Fruit fly (Drosophila melanogaster) whole organism: ENCODE results near the gene CG10654.

Experiments
- CG8478 ChIP-seq: fragments of >200 bp; optimal IDR thresholded peaks from 2 replicates; lab custom pipeline; 2018; ENCODE audit warnings: inconsistent platforms
- Dll ChIP-seq: fragments of >200 bp; optimal IDR thresholded peaks from 2 replicates; lab custom pipeline; 2017
- EcR ChIP-seq, 2 experiments: fragments of >200 bp; optimal IDR thresholded peaks; 2 replicates each; lab custom pipeline; 2017; ENCODE audit warnings: missing biosample characterization in 2 of 2, missing genetic modification characterization in 2 of 2, missing genetic modification reagents in 2 of 2
- pan ChIP-seq: fragments of >200 bp; optimal IDR thresholded peaks from 2 replicates; lab custom pipeline; 2017
- psq ChIP-seq: fragments of >200 bp; optimal IDR thresholded peaks from 2 replicates; lab custom pipeline; 2017
- usp ChIP-seq: fragments of >200 bp; optimal IDR thresholded peaks from 2 replicates; lab custom pipeline; 2017; ENCODE audit warnings: missing biosample characterization, missing genetic modification characterization, mixed read lengths

Gene CG10654

dm6 chr3L:12507571-12507970 is at the start of gene CG10654:
Gene CG10654, minus strand, starts transcription at chr3L:12507840.
- TF ChIP-seq CG8478: no peak
- no peak for TF ChIP-seq Dll (lab: Kevin White, UChicago)
- TF ChIP-seq EcR (GFP tag; optimal IDR thresholded peaks at IDR 0.05; lab: Kevin White, UChicago): no peak
- no peak for TF ChIP-seq psq
- no peak for TF ChIP-seq usp (GFP tag; lab: Kevin White, UChicago)
- TF ChIP-seq pan (lab: Kevin White, UChicago): no peak

dm6 chr3L:12551671-12552070 is 44.0 kb upstream of the CG10654 start:
- no peak for TF ChIP-seq pan (lab: Kevin White, UChicago)

DNA sequence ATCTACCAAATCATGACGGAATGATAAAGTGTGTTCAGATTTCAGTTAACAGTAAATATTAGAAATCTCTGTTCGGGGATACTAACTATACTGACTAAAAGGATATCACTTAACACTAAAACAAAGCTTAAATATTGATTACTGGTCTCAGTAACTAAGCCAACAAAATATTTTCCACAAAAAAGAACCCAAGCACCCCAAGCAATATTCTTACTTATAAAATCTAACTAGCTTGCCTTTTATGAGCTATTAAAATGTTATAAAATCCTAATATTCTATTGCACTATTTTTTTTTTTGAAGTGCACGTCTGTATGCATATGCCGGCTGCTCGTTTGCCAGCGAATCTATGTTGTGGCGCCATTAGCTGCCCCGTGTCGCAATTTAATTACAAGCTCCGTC is 41.8 kb upstream of the CG10654 start:
- TF ChIP-seq EcR (GFP tag; optimal IDR thresholded peaks at IDR 0.05; lab: Kevin White, UChicago) (no peak), psq (no peak), pan (lab: Kevin White, UChicago) (no peak)

DNA sequence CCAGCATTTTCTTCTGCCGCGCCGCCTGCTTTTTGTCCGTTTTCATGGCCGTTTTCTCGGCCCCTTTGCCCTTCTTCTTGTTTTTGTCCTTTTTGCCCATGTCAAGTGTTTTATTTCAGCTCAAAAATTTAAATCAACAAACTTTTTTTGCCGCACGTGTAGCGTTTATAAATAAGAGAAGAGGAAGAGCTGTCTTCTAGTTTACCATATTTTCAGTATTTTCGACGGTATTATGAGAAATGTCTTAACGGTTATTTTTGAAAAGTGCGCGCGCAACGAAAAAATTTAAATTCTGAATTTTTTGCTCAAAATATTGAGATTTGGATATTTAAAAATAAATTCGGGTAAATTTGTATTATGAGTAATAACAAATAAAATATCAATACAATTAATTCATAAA is 29.5 kb upstream of the CG10654 start, which contains the start of gene CG4069:
Gene CG4069 (minus strand): TSS at position 193 of the 400 bp plus-strand sequence.
- no peak for TF ChIP-seq CG8478
- TF ChIP-seq pan (lab: Kevin White, UChicago): no peak
- no peak for TF ChIP-seq psq
- TF ChIP-seq EcR (GFP tag; optimal IDR thresholded peaks at IDR 0.05; lab: Kevin White, UChicago): no peak
- no peak for TF ChIP-seq usp (GFP tag; lab: Kevin White, UChicago)
- TF ChIP-seq Dll (lab: Kevin White, UChicago): no peak

dm6 chr3L:12534318-12534717 is 26.7 kb upstream of the CG10654 start, which contains the start of gene Pmm2:
Gene Pmm2, plus strand, starts transcription at chr3L:12534590.
- no peak for TF ChIP-seq psq
- no peak for TF ChIP-seq CG8478
- TF ChIP-seq Dll (lab: Kevin White, UChicago): no peak
- no peak for TF ChIP-seq pan (lab: Kevin White, UChicago)
- TF ChIP-seq usp (GFP tag; lab: Kevin White, UChicago): no peak
- no peak for TF ChIP-seq EcR (GFP tag; optimal IDR thresholded peaks at IDR 0.05; lab: Kevin White, UChicago)

dm6 chr3L:12533392-12534070 is 25.9 kb upstream of the CG10654 start, which contains the start of the genes Tsf2 and CG34242:
Gene Tsf2, minus strand, starts transcription at chr3L:12533724.
Gene CG34242, plus strand, starts transcription at chr3L:12533996.
- TF ChIP-seq pan (lab: Kevin White, UChicago): no peak
- no peak for TF ChIP-seq Dll (lab: Kevin White, UChicago)
- TF ChIP-seq usp (GFP tag; lab: Kevin White, UChicago): no peak
- no peak for TF ChIP-seq CG8478
- no peak for TF ChIP-seq psq
- TF ChIP-seq EcR (GFP tag; optimal IDR thresholded peaks at IDR 0.05; lab: Kevin White, UChicago): no peak

- TF ChIP-seq usp (GFP tag; lab: Kevin White, UChicago) (no peak), CG8478 (no peak), psq (no peak)
Measured at dm6 chr3L:12532220-12532619, 24.6 kb upstream of the CG10654 start.

DNA sequence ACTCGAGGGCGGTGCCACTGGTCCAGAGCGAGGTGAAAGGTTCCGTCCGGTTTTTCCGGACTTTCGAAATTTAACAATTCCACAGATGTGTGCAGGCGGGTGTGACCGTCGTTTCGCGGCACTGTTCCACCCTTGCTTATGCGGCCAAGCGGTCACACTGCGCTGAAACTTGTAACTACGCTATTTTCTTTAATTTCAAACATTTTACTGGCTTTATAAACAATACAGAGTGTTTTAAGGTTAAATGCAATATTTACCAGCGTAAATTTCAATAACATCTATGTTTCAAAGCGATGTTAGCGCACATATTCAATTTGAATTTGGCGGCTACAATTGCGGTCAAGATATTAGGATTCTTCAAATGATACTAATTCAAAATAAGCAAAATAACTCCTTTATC is 22.4 kb upstream of the CG10654 start, which contains the start of gene nst:
Gene nst (minus strand): TSS at position 128 of the 400 bp plus-strand sequence.
- TF ChIP-seq EcR (GFP tag; optimal IDR thresholded peaks at IDR 0.05; lab: Kevin White, UChicago) (no peak), psq (no peak), usp (GFP tag; lab: Kevin White, UChicago) (no peak), Dll (lab: Kevin White, UChicago) (no peak), CG8478 (no peak), pan (lab: Kevin White, UChicago) (no peak)

DNA sequence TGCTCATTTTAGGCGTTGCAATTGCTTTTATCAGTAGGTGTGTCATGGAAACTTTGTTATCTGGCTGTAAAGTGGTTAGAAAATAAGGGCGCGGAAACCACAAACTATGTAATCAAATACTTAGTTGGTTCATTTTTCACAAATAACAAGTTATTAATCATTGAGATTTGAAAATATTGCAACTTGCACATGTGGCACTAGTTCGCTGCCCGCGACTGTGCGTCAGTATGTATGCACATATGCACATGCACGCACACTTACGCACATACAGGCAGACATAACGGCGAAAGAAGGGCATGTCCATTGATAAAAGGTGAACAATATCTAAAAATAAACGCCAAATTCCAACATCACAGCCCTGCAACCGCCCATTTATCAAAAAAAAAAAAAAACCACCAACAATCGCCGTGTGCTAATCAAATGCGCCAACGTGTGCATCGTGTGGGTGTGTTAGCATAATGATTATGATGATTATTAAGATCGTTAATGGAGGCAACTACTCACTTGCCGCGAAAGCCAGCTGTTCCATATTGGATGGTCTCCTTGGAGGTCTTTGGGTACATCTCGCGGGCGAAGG is 21.9 kb upstream of the CG10654 start:
- TF ChIP-seq Dll (lab: Kevin White, UChicago) (no peak), pan (lab: Kevin White, UChicago) (no peak), psq (no peak), CG8478 (no peak), usp (GFP tag; lab: Kevin White, UChicago) (no peak), EcR (GFP tag; optimal IDR thresholded peaks at IDR 0.05; lab: Kevin White, UChicago) (no peak)

dm6 chr3L:12526433-12527113 is 18.9 kb upstream of the CG10654 start, which contains the start of gene eIF2beta:
Gene eIF2beta, minus strand, starts transcription at chr3L:12526731.
- no peak for TF ChIP-seq EcR (GFP tag; optimal IDR thresholded peaks at IDR 0.05; lab: Kevin White, UChicago)
- no peak for TF ChIP-seq Dll (lab: Kevin White, UChicago)
- no peak for TF ChIP-seq pan (lab: Kevin White, UChicago)
- no peak for TF ChIP-seq psq
- TF ChIP-seq usp (GFP tag; lab: Kevin White, UChicago): no peak
- no peak for TF ChIP-seq CG8478

DNA sequence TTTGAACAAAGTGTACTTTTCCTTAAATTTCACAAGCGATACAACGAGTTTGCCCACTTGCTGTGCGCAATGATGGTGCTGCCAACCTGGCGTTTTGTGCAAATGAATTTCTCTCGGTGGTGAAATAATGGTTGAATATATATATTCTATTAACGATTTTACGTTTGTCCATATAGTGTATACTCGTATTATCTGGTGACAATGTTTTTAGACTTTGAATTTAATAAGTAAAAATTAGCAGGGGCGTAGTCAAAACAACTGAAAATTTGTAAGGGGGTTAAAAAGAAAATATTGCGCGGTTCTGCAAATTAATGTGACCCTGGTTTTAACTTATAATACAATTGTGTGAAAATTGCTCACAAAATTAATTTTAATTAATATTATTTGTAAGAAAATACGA is 16.3 kb upstream of the CG10654 start, which contains the start of the genes ver and Gcn5:
Gene ver (plus strand): TSS at position 47 of the 400 bp plus-strand sequence.
Gene Gcn5 (minus strand): TSS at position 74 of the 400 bp plus-strand sequence.
- TF ChIP-seq CG8478 (no peak), usp (GFP tag; lab: Kevin White, UChicago) (no peak), pan (lab: Kevin White, UChicago) (no peak), Dll (lab: Kevin White, UChicago) (no peak), EcR (GFP tag; optimal IDR thresholded peaks at IDR 0.05; lab: Kevin White, UChicago) (no peak), psq (no peak)

- TF ChIP-seq CG8478 (no peak), EcR (GFP tag; optimal IDR thresholded peaks at IDR 0.05; lab: Kevin White, UChicago) (no peak), pan (lab: Kevin White, UChicago) (no peak), usp (GFP tag; lab: Kevin White, UChicago) (no peak), psq (no peak)
Measured at dm6 chr3L:12519315-12519714, 11.7 kb upstream of the CG10654 start.
